Fruit fly (Drosophila melanogaster) whole organism, embryonic: Measurements from ENCODE around the gene CG42809.

Source experiments
- Abd-B ChIP-seq: fragments of 200-800 bp; sonication (Bioruptor generic); optimal IDR thresholded peaks from 2 replicates; lab custom pipeline; 2018; ENCODE audit warnings: missing biosample characterization, mild to moderate bottlenecking, missing genetic modification characterization, moderate library complexity
- Bgb ChIP-seq: fragments of 200-800 bp; sonication (Bioruptor generic); IDR thresholded peaks from 2 replicates; pipeline ENCODE4 v1.3.6; 2022; ENCODE audit warnings: missing biosample characterization, missing genetic modification characterization; ENCODE audit not compliant: partially characterized antibody
- CG11456 ChIP-seq: fragments of 200-800 bp; sonication (Bioruptor generic); IDR thresholded peaks from 3 replicates; pipeline ENCODE4 v1.3.6; 2022; ENCODE audit warnings: missing biosample characterization, missing genetic modification characterization
- CG11560 ChIP-seq: fragments of 200-800 bp; sonication (Bioruptor generic); IDR thresholded peaks from 3 replicates; pipeline ENCODE4 v1.3.6; 2022; ENCODE audit warnings: missing biosample characterization, missing genetic modification characterization
- CG14050 ChIP-seq: fragments of 200-800 bp; sonication (Bioruptor generic); IDR thresholded peaks from 3 replicates; pipeline ENCODE4 v1.3.6; 2022; ENCODE audit warnings: missing biosample characterization, missing genetic modification characterization
- CG15073 ChIP-seq: fragments of 200-800 bp; sonication (Bioruptor generic); optimal IDR thresholded peaks from 2 replicates; lab custom pipeline; 2016; ENCODE audit warnings: missing biosample characterization, missing genetic modification characterization
- CG15269 ChIP-seq: fragments of 200-800 bp; sonication (Bioruptor generic); optimal IDR thresholded peaks from 2 replicates; lab custom pipeline; 2018; ENCODE audit warnings: missing biosample characterization, mild to moderate bottlenecking, missing genetic modification characterization, moderate library complexity
- CG1603 ChIP-seq: fragments of 200-800 bp; sonication (Bioruptor generic); optimal IDR thresholded peaks from 2 replicates; lab custom pipeline; 2019; ENCODE audit warnings: missing biosample characterization, mild to moderate bottlenecking, missing genetic modification characterization, moderate library complexity
- CG16779 ChIP-seq: fragments of 200-800 bp; sonication (Bioruptor generic); IDR thresholded peaks from 2 replicates; pipeline ENCODE4 v1.3.6; 2022; ENCODE audit warnings: missing biosample characterization, missing genetic modification characterization
- CG2116 ChIP-seq: fragments of 200-800 bp; sonication (Bioruptor generic); optimal IDR thresholded peaks from 3 replicates; lab custom pipeline; 2018; ENCODE audit warnings: missing biosample characterization, mild to moderate bottlenecking, missing genetic modification characterization
- CG2712 ChIP-seq: fragments of 200-800 bp; optimal IDR thresholded peaks from 3 replicates; lab custom pipeline; 2019; ENCODE audit warnings: missing biosample characterization, mild to moderate bottlenecking, missing genetic modification characterization, moderate library complexity
- CG31441 ChIP-seq: fragments of 200-800 bp; sonication (Bioruptor generic); IDR thresholded peaks from 2 replicates; pipeline ENCODE4 v1.3.6; 2022; ENCODE audit warnings: missing biosample characterization, missing genetic modification characterization
- CG32772 ChIP-seq: fragments of 200-800 bp; sonication (Bioruptor generic); IDR thresholded peaks from 2 replicates; pipeline ENCODE4 v1.3.6; 2022; ENCODE audit warnings: missing biosample characterization, missing genetic modification characterization
- CG3847 ChIP-seq: fragments of 200-800 bp; sonication (Bioruptor generic); IDR thresholded peaks from 2 replicates; pipeline ENCODE4 v1.3.6; 2022; ENCODE audit warnings: missing biosample characterization, missing genetic modification characterization
- CG3995 ChIP-seq: fragments of 200-800 bp; sonication (Bioruptor generic); optimal IDR thresholded peaks from 3 replicates; lab custom pipeline; 2016; ENCODE audit warnings: missing biosample characterization, missing genetic modification characterization
- CG4360 ChIP-seq: fragments of 200-800 bp; sonication (Bioruptor generic); IDR thresholded peaks from 2 replicates; pipeline ENCODE4 v1.3.6; 2022; ENCODE audit warnings: missing biosample characterization, missing genetic modification characterization
- CG4820 ChIP-seq: fragments of 200-800 bp; sonication (Bioruptor generic); optimal IDR thresholded peaks from 3 replicates; lab custom pipeline; 2016; ENCODE audit warnings: missing biosample characterization, missing genetic modification characterization
- CG6175 ChIP-seq: fragments of 200-800 bp; sonication (Bioruptor generic); IDR thresholded peaks from 3 replicates; pipeline ENCODE4 v1.3.6; 2022; ENCODE audit warnings: missing biosample characterization, missing genetic modification characterization
- CG6254 ChIP-seq: fragments of 200-800 bp; sonication (Bioruptor generic); optimal IDR thresholded peaks from 3 replicates; lab custom pipeline; 2017; ENCODE audit warnings: mild to moderate bottlenecking, missing biosample characterization, missing genetic modification reagents, missing genetic modification characterization
- CG6683 ChIP-seq: fragments of 200-800 bp; sonication (Bioruptor generic); optimal IDR thresholded peaks from 2 replicates; lab custom pipeline; 2017; ENCODE audit warnings: missing biosample characterization, mild to moderate bottlenecking, missing genetic modification characterization, missing genetic modification reagents
- CG6689 ChIP-seq: fragments of 200-800 bp; sonication (Bioruptor generic); IDR thresholded peaks from 2 replicates; pipeline ENCODE4 v1.3.6; 2022; ENCODE audit warnings: missing biosample characterization, missing genetic modification characterization
- CG6791 ChIP-seq: fragments of 200-800 bp; sonication (Bioruptor generic); IDR thresholded peaks from 3 replicates; pipeline ENCODE4 v1.3.6; 2022; ENCODE audit warnings: missing biosample characterization, missing genetic modification characterization; ENCODE audit not compliant: partially characterized antibody
- ERR ChIP-seq: fragments of 200-800 bp; sonication (Bioruptor generic); optimal IDR thresholded peaks from 2 replicates; lab custom pipeline; 2016; ENCODE audit warnings: missing biosample characterization, missing genetic modification characterization
- Hmr ChIP-seq: fragments of 200-800 bp; sonication (Bioruptor generic); optimal IDR thresholded peaks from 3 replicates; lab custom pipeline; 2017; ENCODE audit warnings: mild to moderate bottlenecking, missing biosample characterization, missing genetic modification reagents, missing genetic modification characterization
- NFAT ChIP-seq: fragments of 200-800 bp; sonication (Bioruptor generic); IDR thresholded peaks from 2 replicates; pipeline ENCODE4 v1.3.6; 2022; ENCODE audit warnings: missing biosample characterization, missing genetic modification characterization
- Xbp1 ChIP-seq: fragments of 200-800 bp; sonication (Bioruptor generic); optimal IDR thresholded peaks from 3 replicates; lab custom pipeline; 2016; ENCODE audit warnings: missing biosample characterization, mild to moderate bottlenecking, missing genetic modification characterization
- ara ChIP-seq: fragments of 200-800 bp; sonication (Bioruptor generic); IDR thresholded peaks from 2 replicates; pipeline ENCODE4 v1.3.6; 2022; ENCODE audit warnings: missing biosample characterization, missing genetic modification characterization
- dmrt99B ChIP-seq: fragments of 200-800 bp; sonication (Bioruptor generic); optimal IDR thresholded peaks from 2 replicates; lab custom pipeline; 2018; ENCODE audit warnings: missing biosample characterization, mild to moderate bottlenecking, missing genetic modification characterization, moderate library complexity
- eve ChIP-seq, 2 experiments: fragments of >200 bp; optimal IDR thresholded peaks; 2 replicates each; lab custom pipeline; 2017; ENCODE audit warnings: missing biosample characterization in 2 of 2, missing genetic modification characterization in 2 of 2
- fd3F ChIP-seq: fragments of 200-800 bp; sonication (Bioruptor generic); optimal IDR thresholded peaks from 2 replicates; lab custom pipeline; 2018; ENCODE audit warnings: missing biosample characterization, mild to moderate bottlenecking, missing genetic modification characterization, moderate library complexity
- fd64A ChIP-seq: fragments of 200-800 bp; sonication (Bioruptor generic); optimal IDR thresholded peaks from 3 replicates; lab custom pipeline; 2018; ENCODE audit warnings: missing biosample characterization, mild to moderate bottlenecking, missing genetic modification characterization
- fd96Cb ChIP-seq: fragments of 200-800 bp; sonication (Bioruptor generic); optimal IDR thresholded peaks from 2 replicates; lab custom pipeline; 2018; ENCODE audit warnings: missing biosample characterization, mild to moderate bottlenecking, missing genetic modification characterization, moderate library complexity
- gcm2 ChIP-seq: fragments of 200-800 bp; sonication (Bioruptor generic); optimal IDR thresholded peaks from 2 replicates; lab custom pipeline; 2016; ENCODE audit warnings: missing biosample characterization, missing genetic modification characterization
- gsb ChIP-seq: fragments of 200-800 bp; sonication (Bioruptor generic); IDR thresholded peaks from 2 replicates; pipeline ENCODE4 v1.3.6; 2022; ENCODE audit warnings: missing biosample characterization, missing genetic modification characterization
- gsb-n ChIP-seq: fragments of 200-800 bp; sonication (Bioruptor generic); optimal IDR thresholded peaks from 3 replicates; lab custom pipeline; 2018; ENCODE audit warnings: missing biosample characterization, mild to moderate bottlenecking, missing genetic modification characterization
- hbn ChIP-seq: fragments of 200-800 bp; sonication (Bioruptor generic); IDR thresholded peaks from 2 replicates; pipeline ENCODE4 v1.3.6; 2022; ENCODE audit warnings: missing biosample characterization, missing genetic modification characterization; ENCODE audit not compliant: partially characterized antibody
- ind ChIP-seq: fragments of 200-800 bp; sonication (Bioruptor generic); optimal IDR thresholded peaks from 3 replicates; lab custom pipeline; 2016; ENCODE audit warnings: missing biosample characterization, missing genetic modification characterization
- mld ChIP-seq: fragments of 200-800 bp; sonication (Bioruptor generic); IDR thresholded peaks from 3 replicates; pipeline ENCODE4 v1.3.6; 2022; ENCODE audit warnings: missing biosample characterization, missing genetic modification characterization; ENCODE audit not compliant: partially characterized antibody
- pita ChIP-seq: fragments of 200-800 bp; sonication (Bioruptor generic); optimal IDR thresholded peaks from 2 replicates; lab custom pipeline; 2017; ENCODE audit warnings: missing biosample characterization, mild to moderate bottlenecking, missing genetic modification characterization
- pzg ChIP-seq: fragments of 200-800 bp; sonication (Bioruptor generic); optimal IDR thresholded peaks from 3 replicates; lab custom pipeline; 2018; ENCODE audit warnings: missing biosample characterization, mild to moderate bottlenecking, missing genetic modification characterization, moderate library complexity
- sc ChIP-seq, 3 experiments: fragments of >200 bp in 2 of 3; fragments of 200-800 bp in 1 of 3; sonication (Bioruptor generic) in 1 of 3; optimal IDR thresholded peaks; 2 replicates in 2 of 3; 3 replicates in 1 of 3; lab custom pipeline; 2017; ENCODE audit warnings: mild to moderate bottlenecking in 1 of 3, missing biosample characterization in 1 of 3, missing genetic modification characterization in 1 of 3, missing genetic modification reagents in 1 of 3
- slou ChIP-seq: fragments of 200-800 bp; sonication (Bioruptor generic); optimal IDR thresholded peaks from 3 replicates; lab custom pipeline; 2016; ENCODE audit warnings: missing biosample characterization, missing genetic modification characterization
- tna ChIP-seq: fragments of 200-800 bp; sonication (Bioruptor generic); IDR thresholded peaks from 2 replicates; pipeline ENCODE4 v1.3.6; 2022; ENCODE audit warnings: missing biosample characterization, missing genetic modification characterization; ENCODE audit not compliant: partially characterized antibody
- trh ChIP-seq: fragments of 200-800 bp; sonication (Bioruptor generic); optimal IDR thresholded peaks from 2 replicates; lab custom pipeline; 2016; ENCODE audit warnings: missing biosample characterization, missing genetic modification characterization
- vnd ChIP-seq: fragments of 200-800 bp; sonication (Bioruptor generic); IDR thresholded peaks from 3 replicates; pipeline ENCODE4 v1.3.6; 2022; ENCODE audit warnings: missing biosample characterization, missing genetic modification characterization; ENCODE audit not compliant: partially characterized antibody
- vvl ChIP-seq: fragments of 200-800 bp; sonication (Bioruptor generic); IDR thresholded peaks from 2 replicates; pipeline ENCODE4 v1.3.6; 2022; ENCODE audit warnings: missing biosample characterization, missing genetic modification characterization
- wek ChIP-seq: fragments of 200-800 bp; sonication (Bioruptor generic); optimal IDR thresholded peaks from 3 replicates; lab custom pipeline; 2018; ENCODE audit warnings: missing biosample characterization, mild to moderate bottlenecking, missing genetic modification characterization, moderate library complexity
- zen2 ChIP-seq: fragments of 200-800 bp; sonication (Bioruptor generic); IDR thresholded peaks from 3 replicates; pipeline ENCODE4 v1.3.6; 2022; ENCODE audit warnings: missing biosample characterization, missing genetic modification characterization; ENCODE audit not compliant: partially characterized antibody

Gene CG42809

DNA sequence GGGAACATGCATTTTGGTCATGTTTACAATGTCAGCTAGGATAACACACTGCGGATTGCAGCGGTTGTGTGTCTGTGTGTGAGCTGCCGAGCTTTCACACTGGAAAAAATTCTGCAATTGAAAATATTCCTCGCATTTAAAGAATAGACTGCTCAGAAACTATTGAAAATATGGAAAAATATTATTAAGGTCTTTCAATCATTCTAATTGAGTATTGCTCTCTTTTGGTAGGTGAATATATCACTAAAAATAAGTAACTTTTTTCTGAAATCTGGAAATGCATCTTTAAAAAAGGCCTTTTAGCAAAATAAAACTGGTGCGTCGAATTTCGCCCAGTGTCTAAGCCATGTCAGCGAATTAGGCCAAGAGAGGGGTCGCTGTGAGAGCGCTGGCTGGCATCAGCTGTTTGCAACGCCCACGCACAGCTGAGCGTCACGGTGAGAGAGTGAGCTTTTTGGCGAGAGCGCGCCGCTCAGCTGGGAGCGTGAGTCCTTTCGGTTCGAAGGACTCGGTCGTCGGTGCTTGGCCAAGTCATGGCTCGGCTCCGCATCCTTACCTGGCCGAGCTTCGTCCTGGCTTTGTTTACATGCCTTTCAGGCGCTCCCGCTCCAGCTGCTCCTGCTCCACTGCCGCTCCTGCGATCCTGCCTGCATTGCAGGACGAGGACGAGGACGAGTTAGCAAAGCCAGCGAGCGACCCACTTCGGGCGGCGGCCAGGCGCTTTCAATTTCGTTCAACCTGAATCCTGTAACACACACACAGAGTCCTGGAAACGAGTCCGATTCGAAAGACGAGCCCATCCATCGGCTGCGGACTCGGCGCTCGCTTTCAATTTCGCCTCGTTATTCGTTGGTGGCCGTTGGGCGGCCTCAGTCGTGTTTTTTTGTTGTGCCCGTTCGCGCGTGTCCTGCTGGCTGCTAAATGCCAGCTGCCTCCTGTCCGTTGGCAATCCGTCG, 3.9 kb downstream of the CG42809 start, which contains the start of gene CG46308 (continued):
- peak; percentile 26 for TF ChIP-seq Xbp1
- no peak for TF ChIP-seq fd64A (GFP tag; lab: Kevin White, UChicago)
- TF ChIP-seq sc (optimal IDR thresholded peaks at IDR 0.05; lab: Kevin White, UChicago), result no peak
- TF ChIP-seq sc (GFP tag; optimal IDR thresholded peaks at IDR 0.05; lab: Kevin White, UChicago), result no peak
- no peak for TF ChIP-seq CG6175
- no peak for TF ChIP-seq gcm2 (GFP tag; lab: Kevin White, UChicago)
- TF ChIP-seq CG6689 (GFP tag; lab: Robert Waterston, UW), result no peak
- no peak for TF ChIP-seq gsb (GFP tag; lab: Robert Waterston, UW)
- TF ChIP-seq CG11456, result no peak
- no peak for TF ChIP-seq CG6254 (GFP tag; lab: Kevin White, UChicago)
- no peak for TF ChIP-seq CG6791
- no peak for TF ChIP-seq tna (GFP tag; lab: Robert Waterston, UW)
- no peak for TF ChIP-seq fd96Cb
- peak; percentile 20 for TF ChIP-seq ind (GFP tag; lab: Kevin White, UChicago)
- TF ChIP-seq CG16779 (GFP tag; lab: Robert Waterston, UW), result no peak
- TF ChIP-seq CG3847, result no peak
- no peak for TF ChIP-seq vvl (GFP tag; lab: Robert Waterston, UW)
- TF ChIP-seq pita, result no peak
- no peak for TF ChIP-seq CG4820
- TF ChIP-seq pzg, result no peak
- peak; percentile 48 for TF ChIP-seq dmrt99B (tag; lab: Kevin White, UChicago)
- TF ChIP-seq ara (GFP tag; lab: Robert Waterston, UW), result no peak
- no peak for TF ChIP-seq eve (GFP tag; optimal IDR thresholded peaks at IDR 0.05; lab: Kevin White, UChicago)
- no peak for TF ChIP-seq fd3F (GFP tag; lab: Kevin White, UChicago)
- TF ChIP-seq mld (GFP tag; lab: Robert Waterston, UW), result no peak
- no peak for TF ChIP-seq CG32772
- TF ChIP-seq wek, result no peak
- no peak for TF ChIP-seq Bgb (GFP tag; lab: Robert Waterston, UW)
- TF ChIP-seq gsb-n (tag; lab: Kevin White, UChicago), result no peak
- TF ChIP-seq CG31441 (GFP tag; lab: Robert Waterston, UW), result no peak
- no peak for TF ChIP-seq Abd-B (GFP tag; lab: Kevin White, UChicago)
- no peak for TF ChIP-seq vnd (GFP tag; lab: Robert Waterston, UW)
- TF ChIP-seq CG15269 (tag; lab: Kevin White, UChicago), result peak; percentile 54
- TF ChIP-seq ERR (GFP tag; lab: Kevin White, UChicago), result no peak
- no peak for TF ChIP-seq hbn (GFP tag; lab: Robert Waterston, UW)
- TF ChIP-seq CG2712, result no peak
- TF ChIP-seq NFAT (GFP tag; lab: Robert Waterston, UW), result no peak
- no peak for TF ChIP-seq zen2 (GFP tag; lab: Robert Waterston, UW)
- no peak for TF ChIP-seq CG4360 (GFP tag; lab: Robert Waterston, UW)
- TF ChIP-seq CG11560 (tag; lab: Robert Waterston, UW), result no peak
- peak; percentile 69 for TF ChIP-seq Hmr (GFP tag; lab: Kevin White, UChicago)
- no peak for TF ChIP-seq CG14050 (GFP tag; lab: Robert Waterston, UW)
- peak; percentile 2 for TF ChIP-seq slou
- no peak for TF ChIP-seq CG15073 (GFP tag; lab: Kevin White, UChicago)
- no peak for TF ChIP-seq CG3995 (GFP tag; lab: Kevin White, UChicago)
- no peak for TF ChIP-seq CG2116
- no peak for TF ChIP-seq CG6683 (GFP tag; lab: Kevin White, UChicago)
- no peak for TF ChIP-seq CG1603 (tag; lab: Kevin White, UChicago)
- TF ChIP-seq trh (GFP tag; lab: Kevin White, UChicago), result no peak
